Worm (Caenorhabditis elegans) whole organism, mixed stage, embryonic: ENCODE measurements around the gene Y17D7B.10.

Experiments
- elt-3 ChIP-seq: fragments of 150-350 bp; optimal IDR thresholded peaks from 2 replicates; lab custom pipeline; 2014; ENCODE audit warnings: missing biosample characterization, missing genetic modification characterization
- nhr-12 ChIP-seq: fragments of 150-350 bp; optimal IDR thresholded peaks from 2 replicates; lab custom pipeline; 2014; ENCODE audit warnings: missing biosample characterization, missing genetic modification characterization
- nhr-237 ChIP-seq: fragments of 150-350 bp; optimal IDR thresholded peaks from 2 replicates; lab custom pipeline; 2014; ENCODE audit warnings: missing biosample characterization, missing genetic modification characterization
- unc-62 ChIP-seq: fragments of 150-350 bp; optimal IDR thresholded peaks from 2 replicates; lab custom pipeline; 2014; ENCODE audit warnings: missing biosample characterization, missing genetic modification reagents, missing genetic modification characterization

- no peak for TF ChIP-seq unc-62 (GFP tag; lab: Kevin White, UChicago)
- TF ChIP-seq nhr-237 (tag; lab: Kevin White, UChicago): no peak
- no peak for TF ChIP-seq elt-3 (tag; lab: Kevin White, UChicago)
- TF ChIP-seq nhr-12: no peak
Observed at ce11 chrV:18742108-18742507, 41.4 kb upstream of the Y17D7B.10 start, which contains the start of gene clec-250.
